Worm (Caenorhabditis elegans) whole organism, L3 larva: Measurements from ENCODE around the gene T25B9.2.

ENCODE experiments used
- R02D3.7 ChIP-seq: fragments of 150-350 bp; optimal IDR thresholded peaks from 2 replicates; lab custom pipeline; 2014; ENCODE audit warnings: missing biosample characterization, missing genetic modification characterization
- ZK546.5 ChIP-seq: sonication (generic microtip); optimal IDR thresholded peaks from 2 replicates; lab custom pipeline; 2017; ENCODE audit warnings: missing biosample characterization, missing genetic modification characterization
- aly-2 ChIP-seq: fragments of 150-350 bp; optimal IDR thresholded peaks from 2 replicates; lab custom pipeline; 2014; ENCODE audit warnings: missing biosample characterization, missing genetic modification characterization
- ama-1 ChIP-seq: fragments of 150-350 bp; optimal IDR thresholded peaks from 2 replicates; lab custom pipeline; 2018
- ceh-16 ChIP-seq: sonication (generic microtip); optimal IDR thresholded peaks from 2 replicates; lab custom pipeline; 2017; ENCODE audit warnings: missing biosample characterization, missing genetic modification characterization
- ceh-28 ChIP-seq: fragments of 150-350 bp; optimal IDR thresholded peaks from 2 replicates; lab custom pipeline; 2014; ENCODE audit warnings: missing biosample characterization, missing genetic modification reagents, missing genetic modification characterization
- ceh-82 ChIP-seq: fragments of 150-350 bp; optimal IDR thresholded peaks from 2 replicates; lab custom pipeline; 2014; ENCODE audit warnings: missing biosample characterization, missing genetic modification characterization
- ceh-9 ChIP-seq: sonication (generic microtip); optimal IDR thresholded peaks from 2 replicates; lab custom pipeline; 2018; ENCODE audit warnings: missing biosample characterization, missing genetic modification characterization
- egl-27 ChIP-seq: sonication (generic microtip); optimal IDR thresholded peaks from 4 replicates; lab custom pipeline; 2017; ENCODE audit warnings: missing biosample characterization, missing genetic modification reagents, missing genetic modification characterization
- elt-2 ChIP-seq: sonication (generic microtip); optimal IDR thresholded peaks from 2 replicates; lab custom pipeline; 2016; ENCODE audit warnings: missing genetic modification reagents, mild to moderate bottlenecking, missing genetic modification characterization, missing compliant biosample characterization
- elt-3 ChIP-seq, 3 experiments: fragments of 150-350 bp in 1 of 3; sonication (generic microtip) in 2 of 3; optimal IDR thresholded peaks; 2 replicates in 2 of 3; 4 replicates in 1 of 3; lab custom pipeline; 2014 to 2017; ENCODE audit warnings: missing biosample characterization in 3 of 3, missing genetic modification characterization in 3 of 3
- fkh-2 ChIP-seq: fragments of 150-350 bp; optimal IDR thresholded peaks from 2 replicates; lab custom pipeline; 2014; ENCODE audit warnings: missing biosample characterization, missing genetic modification reagents, missing genetic modification characterization
- fos-1 ChIP-seq: fragments of 150-350 bp; optimal IDR thresholded peaks from 2 replicates; lab custom pipeline; 2014; ENCODE audit warnings: missing biosample characterization, missing genetic modification characterization
- hmg-11 ChIP-seq: sonication (generic microtip); optimal IDR thresholded peaks from 2 replicates; lab custom pipeline; 2016; ENCODE audit warnings: missing genetic modification characterization, missing compliant biosample characterization
- jun-1 ChIP-seq: fragments of 150-350 bp; optimal IDR thresholded peaks from 2 replicates; lab custom pipeline; 2014; ENCODE audit warnings: missing biosample characterization, missing genetic modification reagents, missing genetic modification characterization
- lin-15B ChIP-seq: fragments of 150-350 bp; optimal IDR thresholded peaks from 2 replicates; lab custom pipeline; 2014; ENCODE audit warnings: missing biosample characterization, missing genetic modification characterization
- lin-39 ChIP-seq: fragments of 150-350 bp; optimal IDR thresholded peaks from 2 replicates; lab custom pipeline; 2018; ENCODE audit warnings: missing biosample characterization, missing genetic modification reagents, missing genetic modification characterization
- lsy-12 ChIP-seq: sonication (generic microtip); optimal IDR thresholded peaks from 2 replicates; lab custom pipeline; 2016; ENCODE audit warnings: mild to moderate bottlenecking, missing genetic modification characterization, missing compliant biosample characterization
- mdl-1 ChIP-seq: fragments of 150-350 bp; optimal IDR thresholded peaks from 2 replicates; lab custom pipeline; 2014; ENCODE audit warnings: missing biosample characterization, missing genetic modification characterization
- mml-1 ChIP-seq: fragments of 150-350 bp; sonication (generic microtip); optimal IDR thresholded peaks from 3 replicates; lab custom pipeline; 2014; ENCODE audit warnings: missing biosample characterization, missing genetic modification characterization
- nfya-1 ChIP-seq: sonication (generic microtip); optimal IDR thresholded peaks from 2 replicates; lab custom pipeline; 2017; ENCODE audit warnings: missing genetic modification characterization, mild to moderate bottlenecking, missing compliant biosample characterization, antibody characterized with exemption, moderate library complexity; ENCODE audit not compliant: insufficient read depth
- nhr-11 ChIP-seq: fragments of 150-350 bp; optimal IDR thresholded peaks from 2 replicates; lab custom pipeline; 2014; ENCODE audit warnings: missing biosample characterization, missing genetic modification characterization
- nhr-12 ChIP-seq: fragments of 150-350 bp; optimal IDR thresholded peaks from 2 replicates; lab custom pipeline; 2014; ENCODE audit warnings: missing biosample characterization, missing genetic modification characterization
- nhr-23 ChIP-seq: fragments of 150-350 bp; optimal IDR thresholded peaks from 2 replicates; lab custom pipeline; 2014; ENCODE audit warnings: missing biosample characterization, missing genetic modification reagents, missing genetic modification characterization
- nhr-25 ChIP-seq: sonication (generic microtip); optimal IDR thresholded peaks from 2 replicates; lab custom pipeline; 2017; ENCODE audit warnings: missing biosample characterization, missing genetic modification characterization
- nhr-28 ChIP-seq: fragments of 150-350 bp; optimal IDR thresholded peaks from 2 replicates; lab custom pipeline; 2014; ENCODE audit warnings: missing biosample characterization, missing genetic modification characterization
- nhr-43 ChIP-seq: sonication (generic microtip); optimal IDR thresholded peaks from 2 replicates; lab custom pipeline; 2016; ENCODE audit warnings: mild to moderate bottlenecking, missing genetic modification characterization, missing compliant biosample characterization; ENCODE audit not compliant: poor library complexity, severe bottlenecking
- nhr-67 ChIP-seq: fragments of 150-350 bp; optimal IDR thresholded peaks from 2 replicates; lab custom pipeline; 2014; ENCODE audit warnings: missing biosample characterization, missing genetic modification characterization
- nhr-76 ChIP-seq: fragments of 150-350 bp; sonication (generic microtip); optimal IDR thresholded peaks from 5 replicates; lab custom pipeline; 2014; ENCODE audit warnings: missing biosample characterization, missing genetic modification characterization
- nhr-77 ChIP-seq: fragments of 150-350 bp; optimal IDR thresholded peaks from 2 replicates; lab custom pipeline; 2014; ENCODE audit warnings: missing biosample characterization, missing genetic modification characterization
- pha-4 ChIP-seq: fragments of 150-350 bp; optimal IDR thresholded peaks from 2 replicates; lab custom pipeline; 2014; ENCODE audit warnings: missing biosample characterization, missing genetic modification reagents, missing genetic modification characterization
- pqm-1 ChIP-seq: fragments of 150-350 bp; optimal IDR thresholded peaks from 2 replicates; lab custom pipeline; 2017; ENCODE audit warnings: missing biosample characterization, missing genetic modification characterization, inconsistent platforms
- sea-2 ChIP-seq: fragments of 150-350 bp; sonication (generic microtip); optimal IDR thresholded peaks from 4 replicates; lab custom pipeline; 2014; ENCODE audit warnings: missing biosample characterization, missing genetic modification reagents, missing genetic modification characterization
- snpc-4 ChIP-seq: fragments of 150-350 bp; optimal IDR thresholded peaks from 2 replicates; lab custom pipeline; 2014; ENCODE audit warnings: missing biosample characterization, missing genetic modification characterization
- tbx-2 ChIP-seq: sonication (generic microtip); optimal IDR thresholded peaks from 2 replicates; lab custom pipeline; 2016; ENCODE audit warnings: mild to moderate bottlenecking, missing genetic modification characterization, missing compliant biosample characterization
- unc-62 ChIP-seq: fragments of 150-350 bp; sonication (generic microtip); optimal IDR thresholded peaks from 4 replicates; lab custom pipeline; 2014; ENCODE audit warnings: missing biosample characterization, missing genetic modification reagents, missing genetic modification characterization
- zag-1 ChIP-seq: fragments of 150-350 bp; optimal IDR thresholded peaks from 2 replicates; lab custom pipeline; 2014; ENCODE audit warnings: missing biosample characterization, missing genetic modification characterization
- ztf-11 ChIP-seq: fragments of 150-350 bp; optimal IDR thresholded peaks from 2 replicates; lab custom pipeline; 2014; ENCODE audit warnings: missing biosample characterization, missing genetic modification characterization
- ztf-4 ChIP-seq: fragments of 150-350 bp; optimal IDR thresholded peaks from 2 replicates; lab custom pipeline; 2014; ENCODE audit warnings: missing biosample characterization, missing genetic modification characterization

Gene T25B9.2

ce11 chrIV:10790353-10790752, 38.7 kb upstream of the T25B9.2 start, which contains the start of gene pept-2:
pept-2 (plus strand) TSS chrIV:10790653.
- TF ChIP-seq nhr-25 (tag; lab: Kevin White, UChicago): peak; percentile 31
- no peak for TF ChIP-seq ztf-4 (tag; lab: Kevin White, UChicago)

DNA sequence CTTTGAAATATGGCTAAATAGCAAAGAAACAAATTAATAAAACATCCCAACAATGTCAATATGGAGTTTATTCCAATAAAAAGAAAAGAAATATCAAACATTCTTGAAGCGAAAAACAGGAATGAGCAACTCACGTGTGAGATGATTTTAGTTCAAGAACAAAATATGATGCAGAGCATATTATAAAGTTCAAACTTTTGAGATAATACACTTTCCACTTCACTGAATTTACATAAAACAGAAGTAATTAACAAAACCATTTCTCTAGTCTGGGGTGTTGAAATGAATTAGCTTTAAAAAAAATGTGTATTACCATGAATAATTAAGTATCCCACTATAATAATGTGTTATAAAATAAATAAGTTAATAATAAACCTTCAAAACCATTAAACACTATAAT, 35.1 kb upstream of the T25B9.2 start, which contains the start of gene srd-7:
Gene srd-7, minus strand, starts transcription at position 101 of the 400 bp plus-strand sequence.
- TF ChIP-seq nhr-28 (tag; lab: Kevin White, UChicago): no peak
- no peak for TF ChIP-seq jun-1 (tag; lab: Kevin White, UChicago)
- no peak for TF ChIP-seq fos-1 (tag; lab: Kevin White, UChicago)
- no peak for TF ChIP-seq nhr-25 (tag; lab: Kevin White, UChicago)
- no peak for TF ChIP-seq nhr-67 (tag; lab: Kevin White, UChicago)
- no peak for TF ChIP-seq nhr-23 (tag; lab: Kevin White, UChicago)
- no peak for TF ChIP-seq nhr-12 (tag; lab: Kevin White, UChicago)
- TF ChIP-seq lsy-12: no peak
- no peak for TF ChIP-seq R02D3.7 (tag; lab: Kevin White, UChicago)
- TF ChIP-seq pqm-1 (tag; lab: Kevin White, UChicago): no peak
- TF ChIP-seq mml-1 (tag; lab: Kevin White, UChicago): no peak
- no peak for TF ChIP-seq ceh-28 (tag; lab: Kevin White, UChicago)
- TF ChIP-seq hmg-11 (tag; lab: Kevin White, UChicago): no peak
- TF ChIP-seq, all 47 proteins: peak for 0

- no peak for TF ChIP-seq ceh-28 (tag; lab: Kevin White, UChicago)
- no peak for TF ChIP-seq pha-4 (tag; lab: Kevin White, UChicago)
- TF ChIP-seq nhr-11: no peak
- TF ChIP-seq nhr-23 (tag; lab: Kevin White, UChicago): peak; percentile 63
- no peak for TF ChIP-seq lin-39 (tag; lab: Kevin White, UChicago)
- TF ChIP-seq unc-62 (GFP tag; lab: Kevin White, UChicago): no peak
- TF ChIP-seq jun-1 (tag; lab: Kevin White, UChicago): no peak
- TF ChIP-seq elt-2: no peak
- no peak for TF ChIP-seq ztf-4 (tag; lab: Kevin White, UChicago)
- TF ChIP-seq ZK546.5 (tag; lab: Kevin White, UChicago): no peak
- no peak for TF ChIP-seq lin-15B (tag; lab: Kevin White, UChicago)
- no peak for TF ChIP-seq egl-27
- TF ChIP-seq fkh-2 (tag; lab: Kevin White, UChicago): no peak
- no peak for TF ChIP-seq ztf-11 (tag; lab: Kevin White, UChicago)
- no peak for TF ChIP-seq R02D3.7 (tag; lab: Kevin White, UChicago)
- TF ChIP-seq fos-1 (tag; lab: Kevin White, UChicago): no peak
- TF ChIP-seq nfya-1 (tag; lab: Kevin White, UChicago): no peak
- no peak for TF ChIP-seq mdl-1 (tag; lab: Kevin White, UChicago)
- no peak for TF ChIP-seq aly-2
- peak in 2 of 3 experiments; percentile 67 to 73 for TF ChIP-seq elt-3 (tag; optimal IDR thresholded peaks at IDR 0.05; lab: Kevin White, UChicago)
- no peak for TF ChIP-seq nhr-67 (tag; lab: Kevin White, UChicago)
- no peak for TF ChIP-seq nhr-12 (tag; lab: Kevin White, UChicago)
- no peak for TF ChIP-seq nhr-28 (tag; lab: Kevin White, UChicago)
- no peak for TF ChIP-seq ceh-9 (tag; lab: Kevin White, UChicago)
- TF ChIP-seq nhr-43: peak; percentile 69
- no peak for TF ChIP-seq nhr-77 (tag; lab: Kevin White, UChicago)
- no peak for TF ChIP-seq nhr-76 (tag; lab: Kevin White, UChicago)
- TF ChIP-seq ama-1 (lab: Kevin White, UChicago): no peak
- no peak for TF ChIP-seq snpc-4 (tag; lab: Kevin White, UChicago)
- peak; percentile 38 for TF ChIP-seq nhr-25 (tag; lab: Kevin White, UChicago)
- no peak for TF ChIP-seq zag-1 (tag; lab: Kevin White, UChicago)
Measured at ce11 chrIV:10784085-10784484, 32.4 kb upstream of the T25B9.2 start.

ce11 chrIV:10782014-10782413, 30.4 kb upstream of the T25B9.2 start:
- TF ChIP-seq egl-27 (peak; percentile 26), tbx-2 (tag; lab: Kevin White, UChicago) (no peak), ceh-82 (tag; lab: Kevin White, UChicago) (no peak), nhr-23 (tag; lab: Kevin White, UChicago) (peak; percentile 91), ceh-16 (tag; lab: Kevin White, UChicago) (no peak), sea-2 (GFP tag; lab: Kevin White, UChicago) (no peak), lsy-12 (peak; percentile 19), mdl-1 (tag; lab: Kevin White, UChicago) (peak; percentile 58), nhr-43 (peak; percentile 92), nhr-25 (tag; lab: Kevin White, UChicago) (peak; percentile 72), elt-3 (tag; optimal IDR thresholded peaks at IDR 0.05; lab: Kevin White, UChicago) (peak in 2 of 3 experiments; percentile 43 to 69), nfya-1 (tag; lab: Kevin White, UChicago) (peak; percentile 73), mml-1 (tag; lab: Kevin White, UChicago) (peak; percentile 22), elt-2 (no peak), snpc-4 (tag; lab: Kevin White, UChicago) (no peak), ceh-28 (tag; lab: Kevin White, UChicago) (peak; percentile 18)
